Worm (Caenorhabditis elegans): ENCODE results near the gene F20D6.5.

ce11 chrV:8144515-8144914 is 17.2 kb upstream of the F20D6.5 start:
- TF ChIP-seq nhr-23 (tag; optimal IDR thresholded peaks at IDR 0.05) (no peak), aly-2 (tag; optimal IDR thresholded peaks at IDR 0.05) (no peak), pha-4 (tag; optimal IDR thresholded peaks at IDR 0.05) (no peak), lin-39 (tag; optimal IDR thresholded peaks at IDR 0.05) (no peak), eor-1 (tag; optimal IDR thresholded peaks at IDR 0.05) (no peak), ama-1 (optimal IDR thresholded peaks at IDR 0.05) (no peak), unc-39 (tag; optimal IDR thresholded peaks at IDR 0.05) (no peak), unc-62 (GFP tag; optimal IDR thresholded peaks at IDR 0.05) (no peak), pqm-1 (tag; optimal IDR thresholded peaks at IDR 0.05) (no peak), ztf-11 (tag; optimal IDR thresholded peaks at IDR 0.05) (no peak), ceh-82 (tag; optimal IDR thresholded peaks at IDR 0.05) (no peak)

All from whole organism, L3 larva.